Fruit fly (Drosophila melanogaster): Measurements from ENCODE around the gene CG10943.

dm6 chr3L:12902579-12903228 is 40.0 kb upstream of the CG10943 start, which contains the start of gene CG12520:
- TF ChIP-seq pan (optimal IDR thresholded peaks at IDR 0.05) (no peak), CG8478 (optimal IDR thresholded peaks at IDR 0.05) (no peak)

Data from whole organism.